Worm (Caenorhabditis elegans) whole organism, L4 larva: ENCODE results near the gene F12A10.6.

Experiments used
- T26A8.4 ChIP-seq: fragments of 200-800 bp; sonication (Bioruptor generic); IDR thresholded peaks from 2 replicates; pipeline ENCODE4 v1.3.6; 2022; ENCODE audit warnings: missing genetic modification characterization, missing compliant biosample characterization
- Y48G9A.11 ChIP-seq: fragments of 200-800 bp; sonication (Bioruptor generic); IDR thresholded peaks from 2 replicates; pipeline ENCODE4 v1.3.6; 2022; ENCODE audit warnings: missing genetic modification reagents, missing genetic modification characterization, missing compliant biosample characterization
- attf-4 ChIP-seq: sonication (generic microtip); optimal IDR thresholded peaks from 3 replicates; lab custom pipeline; 2017; ENCODE audit warnings: missing biosample characterization, missing genetic modification characterization
- mdl-1 ChIP-seq, 2 experiments: fragments of 150-350 bp in 1 of 2; sonication (generic microtip) in 1 of 2; optimal IDR thresholded peaks; 2 replicates each; lab custom pipeline; 2014 to 2017; ENCODE audit warnings: missing biosample characterization in 2 of 2, missing genetic modification characterization in 2 of 2
- nhr-48 ChIP-seq: sonication (generic microtip); optimal IDR thresholded peaks from 2 replicates; lab custom pipeline; 2016; ENCODE audit warnings: mild to moderate bottlenecking, missing genetic modification characterization, missing compliant biosample characterization
- ztf-11 ChIP-seq: fragments of 150-350 bp; optimal IDR thresholded peaks from 2 replicates; lab custom pipeline; 2014; ENCODE audit warnings: missing biosample characterization, missing genetic modification characterization

- TF ChIP-seq nhr-48 (tag; lab: Kevin White, UChicago) (peak; percentile 95), T26A8.4 (GFP tag; lab: Robert Waterston, UW) (peak; percentile 99), attf-4 (tag; lab: Kevin White, UChicago) (peak; percentile 63), Y48G9A.11 (GFP tag; lab: Robert Waterston, UW) (peak; percentile 75), ztf-11 (tag; lab: Kevin White, UChicago) (peak; percentile 42), mdl-1 (tag; optimal IDR thresholded peaks at IDR 0.05; lab: Kevin White, UChicago) (peak; percentile 84 to 93)
Measured at ce11 chrII:5543476-5544144, 49.3 kb upstream of the F12A10.6 start.
